Fruit fly (Drosophila melanogaster): ENCODE results near the gene trh.

Gene trh

dm6 chr3L:350651-351228 is 41.7 kb downstream of the trh start (continued):
- peak; percentile 61 for TF ChIP-seq Nf-YA (GFP tag; IDR thresholded peaks at IDR 0.05)
- TF ChIP-seq CG14050 (GFP tag; IDR thresholded peaks at IDR 0.05) = peak; percentile 45; the same call in 1 of the 3 replicates
- TF ChIP-seq NC2β (GFP tag; optimal IDR thresholded peaks at IDR 0.05) = no peak
- TF ChIP-seq gem (tag; optimal IDR thresholded peaks at IDR 0.05) = peak; percentile 84
- TF ChIP-seq YL-1 (GFP tag; optimal IDR thresholded peaks at IDR 0.05) = no peak
- peak; percentile 65; the same call in 2 of the 3 replicates for TF ChIP-seq CG7357 (GFP tag; IDR thresholded peaks at IDR 0.05)
- no peak for TF ChIP-seq fd102C (GFP tag; optimal IDR thresholded peaks at IDR 0.05)
- peak; percentile 70 for TF ChIP-seq wdn (GFP tag; IDR thresholded peaks at IDR 0.05)
- TF ChIP-seq HLHmδ (GFP tag; optimal IDR thresholded peaks at IDR 0.05) = no peak
- TF ChIP-seq Lim3 (GFP tag; IDR thresholded peaks at IDR 0.05) = no peak
- TF ChIP-seq CG9215 (GFP tag; IDR thresholded peaks at IDR 0.05) = peak; percentile 61
- TF ChIP-seq chif (GFP tag; optimal IDR thresholded peaks at IDR 0.05) = peak in 1 of 2 experiments; percentile 32
- TF ChIP-seq CG15073 (GFP tag; optimal IDR thresholded peaks at IDR 0.05) = no peak
- no peak for TF ChIP-seq Gsc (GFP tag; IDR thresholded peaks at IDR 0.05)
- peak; percentile 84 for TF ChIP-seq tgo (GFP tag; IDR thresholded peaks at IDR 0.05)
- TF ChIP-seq emc (GFP tag; optimal IDR thresholded peaks at IDR 0.05) = no peak
- peak; percentile 88 for TF ChIP-seq ranshi (GFP tag; IDR thresholded peaks at IDR 0.05)
- peak; percentile 33 for TF ChIP-seq CG9609 (GFP tag; optimal IDR thresholded peaks at IDR 0.05)
- TF ChIP-seq Taf1 (GFP tag; IDR thresholded peaks at IDR 0.05) = peak; percentile 63
- TF ChIP-seq CG8944 (GFP tag; optimal IDR thresholded peaks at IDR 0.05) = peak; percentile 4
- TF ChIP-seq CG10267 (tag; optimal IDR thresholded peaks at IDR 0.05) = peak; percentile 76
- peak; percentile 43 for TF ChIP-seq CG15514 (GFP tag; optimal IDR thresholded peaks at IDR 0.05)
- peak in 1 of 2 experiments; percentile 83 for TF ChIP-seq Eip74EF (GFP tag; optimal IDR thresholded peaks at IDR 0.05)
- TF ChIP-seq CG17568 (GFP tag; optimal IDR thresholded peaks at IDR 0.05) = no peak
- peak; percentile 67 for TF ChIP-seq sug (tag; optimal IDR thresholded peaks at IDR 0.05)
- TF ChIP-seq Hr78 (GFP tag; optimal IDR thresholded peaks at IDR 0.05) = peak in 1 of 2 experiments; percentile 83
- TF ChIP-seq ttk (GFP tag; IDR thresholded peaks at IDR 0.05) = peak; percentile 88
- peak; percentile 97 for TF ChIP-seq sens (GFP tag)
- peak; percentile 15 for TF ChIP-seq CG2202 (tag; optimal IDR thresholded peaks at IDR 0.05)
- TF ChIP-seq CG9876 (GFP tag; optimal IDR thresholded peaks at IDR 0.05) = no peak
- peak; percentile 62; the same call in 1 of the 2 replicates for TF ChIP-seq dati (GFP tag; IDR thresholded peaks at IDR 0.05)
- 0 out of 2 replicates have a peak, but pooled peaks have one; percentile 32 for TF ChIP-seq Doc2 (GFP tag; IDR thresholded peaks at IDR 0.05)
- TF ChIP-seq CG2875 (GFP tag; optimal IDR thresholded peaks at IDR 0.05) = peak; percentile 32
- TF ChIP-seq lilli (GFP tag; optimal IDR thresholded peaks at IDR 0.05) = peak; percentile 75
- TF ChIP-seq CG15011 (GFP tag; optimal IDR thresholded peaks at IDR 0.05) = no peak
- peak; percentile 43 for TF ChIP-seq luna (GFP tag; optimal IDR thresholded peaks at IDR 0.05)
- TF ChIP-seq CG11723 (GFP tag; optimal IDR thresholded peaks at IDR 0.05) = no peak
- TF ChIP-seq lola (GFP tag; optimal IDR thresholded peaks at IDR 0.05) = peak in 1 of 3 experiments; percentile 23
- TF ChIP-seq CG2120 (GFP tag; optimal IDR thresholded peaks at IDR 0.05) = peak; percentile 84
- no peak for TF ChIP-seq sd (tag; optimal IDR thresholded peaks at IDR 0.05)
- TF ChIP-seq hb (GFP tag; IDR thresholded peaks at IDR 0.05; ENCODE audit: partially characterized antibody) = no peak
- TF ChIP-seq cas (GFP tag; IDR thresholded peaks at IDR 0.05) = peak; percentile 70
- TF ChIP-seq CG1529 (GFP tag; optimal IDR thresholded peaks at IDR 0.05) = no peak
- TF ChIP-seq oc (tag; optimal IDR thresholded peaks at IDR 0.05) = peak; percentile 79
- peak; percentile 67 for TF ChIP-seq nmo (GFP tag; optimal IDR thresholded peaks at IDR 0.05)
- TF ChIP-seq sob (GFP tag; IDR thresholded peaks at IDR 0.05) = peak; percentile 91
- no peak for TF ChIP-seq Dip2 (GFP tag; IDR thresholded peaks at IDR 0.05)
- peak; percentile 78 for TF ChIP-seq CG34422 (GFP tag; IDR thresholded peaks at IDR 0.05)
- peak; percentile 54 for TF ChIP-seq seq (GFP tag; IDR thresholded peaks at IDR 0.05)
- TF ChIP-seq Deaf1 (tag; optimal IDR thresholded peaks at IDR 0.05) = no peak
